Worm (Caenorhabditis elegans) whole organism, young adult: ENCODE data around the gene srh-148.

Source experiments
- B0019.2 ChIP-seq: fragments of 200-800 bp; sonication (Bioruptor generic); conservative IDR thresholded peaks from 2 replicates; pipeline ENCODE4 v1.3.6; 2022; ENCODE audit warnings: missing genetic modification reagents, missing genetic modification characterization, missing compliant biosample characterization
- B0035.1 ChIP-seq: sonication (generic microtip); optimal IDR thresholded peaks from 2 replicates; lab custom pipeline; 2016; ENCODE audit warnings: missing genetic modification characterization, mild to moderate bottlenecking, missing compliant biosample characterization, missing genotype, missing genetic modification reagents
- B0261.1 ChIP-seq: sonication (generic microtip); optimal IDR thresholded peaks from 2 replicates; lab custom pipeline; 2016; ENCODE audit warnings: mild to moderate bottlenecking, missing genetic modification characterization, moderate library complexity, missing compliant biosample characterization
- D2030.7 ChIP-seq: fragments of 200-800 bp; sonication (Bioruptor generic); IDR thresholded peaks from 2 replicates; pipeline ENCODE4 v1.3.6; 2022; ENCODE audit warnings: missing genetic modification reagents, missing genetic modification characterization, missing compliant biosample characterization
- F10E7.11 ChIP-seq: sonication (generic microtip); optimal IDR thresholded peaks from 2 replicates; lab custom pipeline; 2017; ENCODE audit warnings: mild to moderate bottlenecking, missing genetic modification characterization, moderate library complexity, missing compliant biosample characterization
- F57A8.1 ChIP-seq: fragments of 200-800 bp; sonication (Bioruptor generic); optimal IDR thresholded peaks from 2 replicates; lab custom pipeline; 2018; ENCODE audit warnings: mild to moderate bottlenecking, missing genetic modification characterization, moderate library complexity, missing compliant biosample characterization
- Y79H2A.3 ChIP-seq: fragments of 200-800 bp; sonication (Bioruptor generic); conservative IDR thresholded peaks from 2 replicates; pipeline ENCODE4 v1.3.6; 2022; ENCODE audit warnings: missing genetic modification reagents, missing genetic modification characterization, missing compliant biosample characterization
- Y95B8A.8 ChIP-seq: fragments of 200-800 bp; sonication (Bioruptor generic); IDR thresholded peaks from 2 replicates; pipeline ENCODE4 v1.3.6; 2022; ENCODE audit warnings: missing genetic modification reagents, missing genetic modification characterization, missing compliant biosample characterization
- ama-1 ChIP-seq, 3 experiments: fragments of 150-350 bp in 1 of 3; sonication (generic microtip) in 2 of 3; optimal IDR thresholded peaks; 2 replicates each; lab custom pipeline; 2014 to 2018; ENCODE audit warnings: missing biosample characterization in 2 of 3, missing genetic modification characterization in 2 of 3, missing genetic modification reagents in 2 of 3
- athp-1 ChIP-seq: sonication (generic microtip); optimal IDR thresholded peaks from 2 replicates; lab custom pipeline; 2017; ENCODE audit warnings: mild to moderate bottlenecking, missing genetic modification characterization, missing compliant biosample characterization
- bed-1 ChIP-seq: fragments of 200-800 bp; sonication (Bioruptor generic); IDR thresholded peaks from 2 replicates; pipeline ENCODE4 v1.3.6; 2022; ENCODE audit warnings: missing genetic modification reagents, missing genetic modification characterization, missing compliant biosample characterization
- bed-2 ChIP-seq: fragments of 200-800 bp; sonication (Bioruptor generic); IDR thresholded peaks from 2 replicates; pipeline ENCODE4 v1.3.6; 2022; ENCODE audit warnings: missing genetic modification reagents, missing genetic modification characterization, missing compliant biosample characterization
- cebp-2 ChIP-seq: fragments of 200-800 bp; sonication (Bioruptor generic); IDR thresholded peaks from 2 replicates; pipeline ENCODE4 v1.3.6; 2022; ENCODE audit warnings: missing genetic modification characterization, missing compliant biosample characterization
- ceh-100 ChIP-seq: fragments of 200-800 bp; sonication (Bioruptor generic); IDR thresholded peaks from 2 replicates; pipeline ENCODE4 v1.3.6; 2022; ENCODE audit warnings: missing genetic modification reagents, missing genetic modification characterization, missing compliant biosample characterization
- ceh-27 ChIP-seq: fragments of 200-800 bp; sonication (Bioruptor generic); optimal IDR thresholded peaks from 2 replicates; lab custom pipeline; 2018; ENCODE audit warnings: mild to moderate bottlenecking, missing genetic modification characterization, moderate library complexity, missing compliant biosample characterization
- ceh-40 ChIP-seq: fragments of 200-800 bp; sonication (Bioruptor generic); IDR thresholded peaks from 2 replicates; pipeline ENCODE4 v1.3.6; 2022; ENCODE audit warnings: missing genetic modification characterization, missing compliant biosample characterization
- ceh-79 ChIP-seq: sonication (generic microtip); optimal IDR thresholded peaks from 2 replicates; lab custom pipeline; 2017; ENCODE audit warnings: mild to moderate bottlenecking, missing genetic modification characterization, missing compliant biosample characterization
- ceh-91 ChIP-seq: fragments of 200-800 bp; sonication (Bioruptor generic); IDR thresholded peaks from 2 replicates; pipeline ENCODE4 v1.3.6; 2022; ENCODE audit warnings: missing genetic modification reagents, missing genetic modification characterization, missing compliant biosample characterization
- dpff-1 ChIP-seq: sonication (generic microtip); optimal IDR thresholded peaks from 2 replicates; lab custom pipeline; 2017; ENCODE audit warnings: mild to moderate bottlenecking, missing genetic modification characterization, missing compliant biosample characterization
- efl-1 ChIP-seq: fragments of 150-350 bp; optimal IDR thresholded peaks from 2 replicates; lab custom pipeline; 2014; ENCODE audit warnings: missing biosample characterization, missing genetic modification reagents, missing genetic modification characterization
- egl-18 ChIP-seq: fragments of 200-800 bp; sonication (Bioruptor generic); IDR thresholded peaks from 2 replicates; pipeline ENCODE4 v1.3.6; 2022; ENCODE audit warnings: missing genetic modification reagents, missing genetic modification characterization, missing compliant biosample characterization
- ekl-4 ChIP-seq: fragments of 200-800 bp; sonication (Bioruptor generic); IDR thresholded peaks from 2 replicates; pipeline ENCODE4 v1.3.6; 2022; ENCODE audit warnings: missing genetic modification reagents, missing genetic modification characterization, missing compliant biosample characterization
- hlh-26 ChIP-seq: fragments of 200-800 bp; sonication (Bioruptor generic); conservative IDR thresholded peaks from 2 replicates; pipeline ENCODE4 v1.3.6; 2022; ENCODE audit warnings: missing genetic modification reagents, missing genetic modification characterization, missing compliant biosample characterization
- hmg-20 ChIP-seq: fragments of 200-800 bp; sonication (Bioruptor generic); IDR thresholded peaks from 2 replicates; pipeline ENCODE4 v1.3.6; 2022; ENCODE audit warnings: missing genetic modification reagents, missing genetic modification characterization, missing compliant biosample characterization
- hrde-1 ChIP-seq: sonication (generic microtip); optimal IDR thresholded peaks from 2 replicates; lab custom pipeline; 2016; ENCODE audit warnings: missing genetic modification characterization, mild to moderate bottlenecking, missing compliant biosample characterization, moderate library complexity, missing genotype, missing genetic modification reagents, borderline replicate concordance
- let-526 ChIP-seq: fragments of 200-800 bp; sonication (Bioruptor generic); IDR thresholded peaks from 2 replicates; pipeline ENCODE4 v1.3.6; 2022; ENCODE audit warnings: missing genetic modification reagents, missing genetic modification characterization, missing compliant biosample characterization
- lsl-1 ChIP-seq: fragments of 200-800 bp; sonication (Bioruptor generic); optimal IDR thresholded peaks from 2 replicates; lab custom pipeline; 2018; ENCODE audit warnings: mild to moderate bottlenecking, missing genetic modification characterization, moderate library complexity, missing compliant biosample characterization
- lsy-27 ChIP-seq: sonication (generic microtip); optimal IDR thresholded peaks from 2 replicates; lab custom pipeline; 2017; ENCODE audit warnings: missing genetic modification characterization, mild to moderate bottlenecking, missing compliant biosample characterization, antibody characterized with exemption, missing genotype, borderline replicate concordance; ENCODE audit not compliant: insufficient read depth
- madf-10 ChIP-seq: sonication (generic microtip); optimal IDR thresholded peaks from 2 replicates; lab custom pipeline; 2016; ENCODE audit warnings: mild to moderate bottlenecking, missing genetic modification characterization, missing compliant biosample characterization
- mel-28 ChIP-seq: sonication (generic microtip); optimal IDR thresholded peaks from 2 replicates; lab custom pipeline; 2016; ENCODE audit warnings: borderline replicate concordance, mild to moderate bottlenecking, missing genetic modification characterization, missing compliant biosample characterization
- mes-4 ChIP-seq: sonication (generic microtip); optimal IDR thresholded peaks from 2 replicates; lab custom pipeline; 2016; ENCODE audit warnings: missing genotype, missing genetic modification characterization, missing compliant biosample characterization
- nfya-2 ChIP-seq: fragments of 200-800 bp; sonication (Bioruptor generic); IDR thresholded peaks from 2 replicates; pipeline ENCODE4 v1.3.6; 2022; ENCODE audit warnings: missing genetic modification reagents, missing genetic modification characterization, missing compliant biosample characterization
- nhr-179 ChIP-seq: sonication (generic microtip); optimal IDR thresholded peaks from 2 replicates; lab custom pipeline; 2016; ENCODE audit warnings: mild to moderate bottlenecking, missing genetic modification characterization, missing compliant biosample characterization
- nhr-27 ChIP-seq: fragments of 200-800 bp; sonication (Bioruptor generic); optimal IDR thresholded peaks from 2 replicates; lab custom pipeline; 2018; ENCODE audit warnings: mild to moderate bottlenecking, missing genetic modification characterization, moderate library complexity, missing compliant biosample characterization
- nhr-80 ChIP-seq: sonication (generic microtip); optimal IDR thresholded peaks from 2 replicates; lab custom pipeline; 2016; ENCODE audit warnings: missing genetic modification characterization, missing compliant biosample characterization
- pha-4 ChIP-seq: fragments of 150-350 bp; sonication (generic microtip); optimal IDR thresholded peaks from 2 replicates; lab custom pipeline; 2014; ENCODE audit warnings: missing biosample characterization, missing genetic modification reagents, missing genetic modification characterization
- sdz-38 ChIP-seq: sonication (generic microtip); optimal IDR thresholded peaks from 2 replicates; lab custom pipeline; 2016; ENCODE audit warnings: missing genotype, missing genetic modification characterization, missing compliant biosample characterization
- snpc-3.4 ChIP-seq: sonication (generic microtip); optimal IDR thresholded peaks from 2 replicates; lab custom pipeline; 2017; ENCODE audit warnings: missing genetic modification characterization, mild to moderate bottlenecking, missing compliant biosample characterization, antibody characterized with exemption, moderate library complexity, missing genotype, missing genetic modification reagents
- tlf-1 ChIP-seq: fragments of 200-800 bp; sonication (Bioruptor generic); optimal IDR thresholded peaks from 2 replicates; lab custom pipeline; 2018; ENCODE audit warnings: mild to moderate bottlenecking, missing genetic modification characterization, missing compliant biosample characterization
- unc-62 ChIP-seq: fragments of 150-350 bp; optimal IDR thresholded peaks from 2 replicates; lab custom pipeline; 2014; ENCODE audit warnings: missing biosample characterization, missing genetic modification reagents, missing genetic modification characterization
- ztf-28 ChIP-seq: fragments of 200-800 bp; sonication (Bioruptor generic); IDR thresholded peaks from 2 replicates; pipeline ENCODE4 v1.3.6; 2022; ENCODE audit warnings: missing genetic modification reagents, missing genetic modification characterization, missing compliant biosample characterization

Gene srh-148

ce11 chrV:15870356-15870755 lies 12.2 kb upstream of the srh-148 start, which contains the start of gene str-57:
Gene str-57 (plus strand): TSS chrV:15870656.
- TF ChIP-seq ceh-27 (GFP tag; lab: Kevin White, UChicago) (no peak), hlh-26 (GFP tag; lab: Robert Waterston, UW) (no peak), ceh-40 (GFP tag; lab: Robert Waterston, UW) (no peak), ceh-91 (GFP tag; lab: Robert Waterston, UW) (no peak), nhr-80 (no peak), nhr-179 (tag; lab: Kevin White, UChicago) (no peak), nhr-27 (tag; lab: Kevin White, UChicago) (no peak), Y79H2A.3 (GFP tag; lab: Robert Waterston, UW) (no peak), ekl-4 (GFP tag; lab: Robert Waterston, UW) (no peak), madf-10 (tag; lab: Kevin White, UChicago) (no peak), sdz-38 (no peak), bed-2 (no peak), pha-4 (tag; lab: Kevin White, UChicago) (no peak)
- TF ChIP-seq, all 124 proteins: peak for 0

- TF ChIP-seq lsl-1 (GFP tag; lab: Kevin White, UChicago) (peak; percentile 78), ekl-4 (GFP tag; lab: Robert Waterston, UW) (no peak)
- TF ChIP-seq, all 124 proteins: peak for 1
Measured at ce11 chrV:15867373-15867772, 9.2 kb upstream of the srh-148 start, which contains the start of gene fbxa-197. Gene fbxa-197 (plus strand): TSS chrV:15867673.

- TF ChIP-seq bed-2 (no peak), tlf-1 (GFP tag; lab: Kevin White, UChicago) (no peak), lsy-27 (tag; lab: Kevin White, UChicago) (no peak), ama-1 (optimal IDR thresholded peaks at IDR 0.05; lab: Kevin White, UChicago) (no peak), ama-1 (GFP tag; optimal IDR thresholded peaks at IDR 0.05; lab: Kevin White, UChicago) (no peak), let-526 (GFP tag; lab: Robert Waterston, UW) (no peak), hrde-1 (tag; lab: Kevin White, UChicago) (no peak), nfya-2 (GFP tag; lab: Robert Waterston, UW) (no peak), ztf-28 (GFP tag; lab: Robert Waterston, UW) (no peak), dpff-1 (tag; lab: Kevin White, UChicago) (no peak), efl-1 (GFP tag; lab: Kevin White, UChicago) (no peak), hmg-20 (no peak), F10E7.11 (no peak), snpc-3.4 (tag; lab: Kevin White, UChicago) (no peak), athp-1 (no peak), ceh-40 (GFP tag; lab: Robert Waterston, UW) (no peak), unc-62 (no peak), B0261.1 (tag; lab: Kevin White, UChicago) (no peak), ceh-79 (tag; lab: Kevin White, UChicago) (no peak), mel-28 (no peak), F57A8.1 (GFP tag; lab: Kevin White, UChicago) (no peak)
Measured at ce11 chrV:15865839-15866238, 7.6 kb upstream of the srh-148 start, which contains the start of gene srh-293. Gene srh-293 (plus strand): TSS chrV:15866139.

ce11 chrV:15863042-15863441 lies 4.8 kb upstream of the srh-148 start, which contains the start of gene srh-299:
Gene srh-299 (plus strand): TSS chrV:15863342.
- TF ChIP-seq cebp-2 (GFP tag; lab: Robert Waterston, UW) (no peak), tlf-1 (GFP tag; lab: Kevin White, UChicago) (no peak), mes-4 (tag; lab: Kevin White, UChicago) (no peak), Y95B8A.8 (GFP tag; lab: Robert Waterston, UW) (no peak), nhr-27 (tag; lab: Kevin White, UChicago) (no peak), nhr-179 (tag; lab: Kevin White, UChicago) (no peak), B0035.1 (no peak), egl-18 (GFP tag; lab: Robert Waterston, UW) (no peak), B0019.2 (GFP tag; lab: Robert Waterston, UW) (no peak), bed-1 (GFP tag; lab: Robert Waterston, UW) (no peak), D2030.7 (GFP tag; lab: Robert Waterston, UW) (no peak), F57A8.1 (GFP tag; lab: Kevin White, UChicago) (no peak), ceh-100 (GFP tag; lab: Robert Waterston, UW) (no peak), pha-4 (tag; lab: Kevin White, UChicago) (no peak)
